Fruit fly (Drosophila melanogaster) whole organism, prepupa: ENCODE measurements around the gene Ccm3.

Source experiments
- CG11902 ChIP-seq: fragments of 200-800 bp; sonication (Bioruptor generic); optimal IDR thresholded peaks from 3 replicates; lab custom pipeline; 2016; ENCODE audit warnings: missing biosample characterization, missing genetic modification characterization
- CG15336 ChIP-seq: fragments of 200-800 bp; sonication (Bioruptor generic); IDR thresholded peaks from 2 replicates; pipeline ENCODE4 v1.3.6; 2022; ENCODE audit warnings: missing biosample characterization, missing genetic modification characterization
- CG1621 ChIP-seq: fragments of 200-800 bp; sonication (Bioruptor generic); optimal IDR thresholded peaks from 3 replicates; lab custom pipeline; 2018; ENCODE audit warnings: missing biosample characterization, mild to moderate bottlenecking, missing genetic modification characterization
- CG16779 ChIP-seq: fragments of 200-800 bp; sonication (Bioruptor generic); optimal IDR thresholded peaks from 3 replicates; lab custom pipeline; 2017; ENCODE audit warnings: missing biosample characterization, mild to moderate bottlenecking, missing genetic modification characterization
- CG8119 ChIP-seq: fragments of 200-800 bp; sonication (Bioruptor generic); IDR thresholded peaks from 3 replicates; pipeline ENCODE4 v1.3.6; 2022; ENCODE audit warnings: missing biosample characterization, missing genetic modification characterization
- Gug ChIP-seq: fragments of 200-800 bp; sonication (Bioruptor generic); IDR thresholded peaks from 2 replicates; pipeline ENCODE4 v1.3.6; 2022; ENCODE audit warnings: missing biosample characterization, missing genetic modification characterization
- OdsH ChIP-seq: fragments of 200-800 bp; sonication (Bioruptor generic); optimal IDR thresholded peaks from 3 replicates; lab custom pipeline; 2016; ENCODE audit warnings: missing biosample characterization, missing genetic modification characterization
- Sox15 ChIP-seq: fragments of 200-800 bp; sonication (Bioruptor generic); optimal IDR thresholded peaks from 3 replicates; lab custom pipeline; 2016; ENCODE audit warnings: missing biosample characterization, missing genetic modification characterization
- pdm3 ChIP-seq: fragments of 200-800 bp; sonication (Bioruptor generic); optimal IDR thresholded peaks from 3 replicates; lab custom pipeline; 2016; ENCODE audit warnings: missing biosample characterization, missing genetic modification characterization
- vri ChIP-seq: fragments of 200-800 bp; sonication (Bioruptor generic); optimal IDR thresholded peaks from 3 replicates; lab custom pipeline; 2016; ENCODE audit warnings: missing biosample characterization, mild to moderate bottlenecking, missing genetic modification characterization

- TF ChIP-seq CG11902 (GFP tag; lab: Kevin White, UChicago) (no peak), pdm3 (GFP tag; lab: Kevin White, UChicago) (no peak), CG16779 (tag; lab: Kevin White, UChicago) (no peak), Gug (GFP tag; lab: Robert Waterston, UW) (no peak), Sox15 (GFP tag; lab: Kevin White, UChicago) (no peak), CG1621 (no peak), CG15336 (GFP tag; lab: Robert Waterston, UW) (no peak), vri (no peak), CG8119 (GFP tag; lab: Robert Waterston, UW) (no peak), OdsH (GFP tag; lab: Kevin White, UChicago) (no peak)
These were observed 8.1 kb upstream of the Ccm3 start, which contains the start of gene CG6171 for dm6 chr3R:15363608-15364007.
